Fruit fly (Drosophila melanogaster) whole organism, pupa: ENCODE data around the gene wda.

ENCODE experiments used
- CG10348 ChIP-seq: fragments of 200-800 bp; sonication (Bioruptor generic); IDR thresholded peaks from 2 replicates; pipeline ENCODE4 v1.3.6; 2022; ENCODE audit warnings: missing biosample characterization, missing genetic modification characterization
- CG12605 ChIP-seq: fragments of 200-800 bp; sonication (Bioruptor generic); IDR thresholded peaks from 2 replicates; pipeline ENCODE4 v1.3.6; 2022; ENCODE audit warnings: missing biosample characterization, missing genetic modification characterization
- CG32121 ChIP-seq: fragments of 200-800 bp; sonication (Bioruptor generic); IDR thresholded peaks from 2 replicates; pipeline ENCODE4 v1.3.6; 2022; ENCODE audit warnings: missing biosample characterization, missing genetic modification characterization
- CG34367 ChIP-seq: fragments of 200-800 bp; sonication (Bioruptor generic); optimal IDR thresholded peaks from 2 replicates; lab custom pipeline; 2018; ENCODE audit warnings: missing biosample characterization, mild to moderate bottlenecking, missing genetic modification characterization
- D1 ChIP-seq: fragments of 200-800 bp; sonication (Bioruptor generic); optimal IDR thresholded peaks from 2 replicates; lab custom pipeline; 2018; ENCODE audit warnings: missing biosample characterization, mild to moderate bottlenecking, missing genetic modification characterization, moderate library complexity
- EcR ChIP-seq: fragments of 200-800 bp; sonication (Bioruptor generic); optimal IDR thresholded peaks from 3 replicates; lab custom pipeline; 2019; ENCODE audit warnings: missing biosample characterization, missing genetic modification characterization, mild to moderate bottlenecking, moderate library complexity, missing genetic modification reagents
- Pif1A ChIP-seq: fragments of 200-800 bp; sonication (Bioruptor generic); optimal IDR thresholded peaks from 3 replicates; lab custom pipeline; 2016; ENCODE audit warnings: missing biosample characterization, missing genetic modification characterization
- Pif1B ChIP-seq: fragments of 200-800 bp; sonication (Bioruptor generic); optimal IDR thresholded peaks from 3 replicates; lab custom pipeline; 2016; ENCODE audit warnings: missing biosample characterization, missing genetic modification characterization
- gl ChIP-seq: fragments of 200-800 bp; sonication (Bioruptor generic); optimal IDR thresholded peaks from 2 replicates; lab custom pipeline; 2018; ENCODE audit warnings: missing biosample characterization, mild to moderate bottlenecking, missing genetic modification characterization
- rn ChIP-seq: fragments of 200-800 bp; sonication (Bioruptor generic); IDR thresholded peaks from 2 replicates; pipeline ENCODE4 v1.3.6; 2022; ENCODE audit warnings: missing biosample characterization, missing genetic modification characterization

DNA sequence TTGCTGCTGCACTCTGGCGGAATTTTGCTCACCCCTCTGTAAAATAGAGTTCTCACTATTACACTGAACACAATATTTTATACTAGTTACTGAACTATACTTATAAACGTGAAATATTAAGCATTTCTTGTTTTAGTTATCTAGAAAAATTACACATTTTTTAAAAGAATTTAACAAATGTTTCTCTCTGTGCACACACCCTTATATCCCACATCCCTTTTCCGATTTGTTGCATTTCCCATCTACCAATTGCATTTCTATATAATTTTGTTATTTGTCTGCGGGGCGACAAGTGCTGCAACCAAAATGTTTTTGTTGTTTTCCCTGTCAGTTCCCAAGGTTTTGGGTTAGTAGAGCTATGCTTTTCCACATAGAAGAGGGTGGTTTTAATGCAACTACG is 45.4 kb upstream of the wda start:
- TF ChIP-seq Pif1B (no peak), EcR (no peak), CG32121 (GFP tag; lab: Robert Waterston, UW) (no peak), CG10348 (GFP tag; lab: Robert Waterston, UW) (no peak), rn (GFP tag; lab: Robert Waterston, UW) (no peak), Pif1A (GFP tag; lab: Kevin White, UChicago) (no peak), D1 (no peak), gl (tag; lab: Kevin White, UChicago) (no peak), CG34367 (no peak), CG12605 (GFP tag; lab: Robert Waterston, UW) (no peak)
